Worm (Caenorhabditis elegans): ENCODE results near the gene clec-225.

The clec-225 gene

DNA sequence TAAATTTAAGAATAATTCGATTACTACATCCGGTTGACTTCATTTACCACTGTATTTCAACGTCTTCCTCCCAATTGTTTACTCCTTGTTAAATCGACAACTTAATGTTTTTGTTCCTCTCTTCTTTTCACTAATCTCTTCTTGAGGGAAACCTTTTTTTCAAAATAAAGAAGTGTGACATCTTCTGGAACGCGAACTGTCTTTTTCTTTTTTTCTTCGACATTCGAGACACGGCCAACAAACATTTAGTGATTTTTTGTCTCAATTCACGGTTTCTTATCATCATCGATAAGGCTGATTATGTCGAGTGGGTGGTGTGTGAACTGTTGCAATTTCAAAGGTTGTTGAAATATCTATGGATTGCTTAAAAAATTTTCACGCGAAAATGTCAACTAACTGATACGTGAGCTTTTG, 49.5 kb downstream of the clec-225 start (continued):
- TF ChIP-seq lin-1 (GFP tag; IDR thresholded peaks at IDR 0.05) (no peak), nhr-111 (GFP tag; optimal IDR thresholded peaks at IDR 0.05) (no peak), egl-27 (tag; optimal IDR thresholded peaks at IDR 0.05) (no peak), nhr-28 (tag; optimal IDR thresholded peaks at IDR 0.05) (peak; percentile 71), D1046.2 (GFP tag; IDR thresholded peaks at IDR 0.05) (no peak), zfp-2 (tag; optimal IDR thresholded peaks at IDR 0.05) (no peak), duxl-1 (tag; optimal IDR thresholded peaks at IDR 0.05; ENCODE audit: poor library complexity) (no peak), jun-1 (tag; optimal IDR thresholded peaks at IDR 0.05) (no peak), F26F4.8 (GFP tag; conservative IDR thresholded peaks at IDR 0.05) (no peak), unc-62 (GFP tag; optimal IDR thresholded peaks at IDR 0.05 in 1 of 2) (no peak), unc-62 (tag; optimal IDR thresholded peaks at IDR 0.05) (no peak), daf-16 (GFP tag; optimal IDR thresholded peaks at IDR 0.05) (no peak), daf-16 (tag; optimal IDR thresholded peaks at IDR 0.05) (peak; percentile 77), lin-15B (tag; optimal IDR thresholded peaks at IDR 0.05) (no peak), lin-29 (GFP tag; IDR thresholded peaks at IDR 0.05) (no peak), dmd-6 (GFP tag; IDR thresholded peaks at IDR 0.05) (peak; percentile 85), madf-5 (GFP tag; IDR thresholded peaks at IDR 0.05) (no peak), hmg-1.1 (GFP tag; IDR thresholded peaks at IDR 0.05) (no peak), pqm-1 (tag; optimal IDR thresholded peaks at IDR 0.05) (peak; percentile 54), mdl-1 (tag; optimal IDR thresholded peaks at IDR 0.05) (peak in 1 of 2 experiments; percentile 31), rbr-2 (tag; optimal IDR thresholded peaks at IDR 0.05) (no peak), daf-8 (GFP tag; IDR thresholded peaks at IDR 0.05) (no peak), hif-1 (tag; optimal IDR thresholded peaks at IDR 0.05) (no peak), sdz-12 (GFP tag; optimal IDR thresholded peaks at IDR 0.05) (no peak), mdt-29 (GFP tag; IDR thresholded peaks at IDR 0.05) (no peak), ztf-7 (tag; optimal IDR thresholded peaks at IDR 0.05) (no peak), php-3 (GFP tag; IDR thresholded peaks at IDR 0.05) (0 out of 2 replicates have a peak, but pooled peaks have one; percentile 14), ctbp-1 (GFP tag; IDR thresholded peaks at IDR 0.05) (no peak), mxl-2 (GFP tag; conservative IDR thresholded peaks at IDR 0.05) (no peak), daf-19 (GFP tag; conservative IDR thresholded peaks at IDR 0.05) (no peak), nhr-10 (tag; optimal IDR thresholded peaks at IDR 0.05) (peak; percentile 7), aha-1 (tag) (peak; percentile 87), F49E8.2 (tag; optimal IDR thresholded peaks at IDR 0.05; ENCODE audit: borderline replicate concordance) (no peak), Y75B8A.6 (GFP tag; IDR thresholded peaks at IDR 0.05) (no peak), F37D6.2 (tag; optimal IDR thresholded peaks at IDR 0.05) (no peak), arid-1 (GFP tag; conservative IDR thresholded peaks at IDR 0.05) (no peak)

DNA sequence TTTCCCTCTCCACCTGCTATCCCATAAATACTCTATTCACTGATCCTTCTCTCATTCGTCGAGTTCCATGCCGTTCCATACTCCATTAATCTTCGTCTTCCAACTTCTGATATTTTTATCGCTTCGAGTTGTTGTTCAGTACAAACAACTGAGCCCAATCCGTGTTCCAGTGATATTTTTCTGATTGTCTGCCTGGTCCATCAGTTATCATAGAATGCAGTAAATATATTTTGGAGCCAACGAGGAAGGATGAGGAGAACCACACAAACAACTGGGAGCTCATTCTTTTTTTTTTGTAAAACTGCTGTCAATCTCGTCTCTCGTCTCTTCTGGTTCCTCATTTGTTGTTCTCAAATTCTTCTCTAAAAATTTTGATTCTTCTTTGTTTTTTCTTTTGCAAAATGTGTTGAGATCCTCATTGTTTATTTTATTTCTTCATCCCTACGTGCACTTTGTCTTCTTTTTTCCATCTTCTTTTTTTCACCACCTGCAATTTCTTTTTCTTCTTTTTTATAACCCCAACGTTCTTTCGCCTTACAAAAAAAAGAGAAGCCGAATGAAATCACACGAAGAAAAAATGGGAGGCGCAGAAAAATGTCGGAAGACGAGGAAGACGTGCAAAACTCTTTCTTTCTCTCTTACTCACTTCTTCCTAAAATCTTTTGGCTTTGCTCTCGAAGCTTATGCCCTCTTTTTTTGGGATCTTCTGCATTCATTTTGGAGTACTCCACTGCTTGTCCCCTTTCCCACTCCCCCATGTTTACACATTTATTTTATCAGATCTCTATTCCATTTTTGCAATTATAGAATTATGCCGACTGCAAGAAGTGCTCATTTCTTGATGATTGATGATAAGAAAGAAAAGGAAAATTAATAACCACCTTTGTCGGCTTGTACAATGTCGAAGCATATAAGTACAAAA, 50.7 kb downstream of the clec-225 start:
- TF ChIP-seq pqm-1 (tag; optimal IDR thresholded peaks at IDR 0.05) (peak; percentile 22), daf-16 (GFP tag; optimal IDR thresholded peaks at IDR 0.05) (peak in 1 of 2 experiments; percentile 98), daf-16 (tag; optimal IDR thresholded peaks at IDR 0.05) (peak; percentile 38), aha-1 (tag) (peak; percentile 96), hif-1 (tag; optimal IDR thresholded peaks at IDR 0.05) (peak in 1 of 2 experiments; percentile 25), zfp-2 (tag; optimal IDR thresholded peaks at IDR 0.05) (no peak), nhr-111 (GFP tag; optimal IDR thresholded peaks at IDR 0.05) (no peak), R02D3.7 (tag; optimal IDR thresholded peaks at IDR 0.05) (no peak), nhr-10 (tag; optimal IDR thresholded peaks at IDR 0.05) (no peak), fkh-10 (GFP tag; optimal IDR thresholded peaks at IDR 0.05) (peak; percentile 37), snpc-1.2 (GFP tag; IDR thresholded peaks at IDR 0.05) (no peak), fos-1 (tag; optimal IDR thresholded peaks at IDR 0.05) (no peak), unc-62 (GFP tag; optimal IDR thresholded peaks at IDR 0.05 in 1 of 2) (peak in 1 of 2 experiments; percentile 83), unc-62 (tag; optimal IDR thresholded peaks at IDR 0.05) (no peak), ces-1 (GFP tag; optimal IDR thresholded peaks at IDR 0.05) (no peak)
